Worm (Caenorhabditis elegans): ENCODE data around the gene tgn-38.

DNA sequence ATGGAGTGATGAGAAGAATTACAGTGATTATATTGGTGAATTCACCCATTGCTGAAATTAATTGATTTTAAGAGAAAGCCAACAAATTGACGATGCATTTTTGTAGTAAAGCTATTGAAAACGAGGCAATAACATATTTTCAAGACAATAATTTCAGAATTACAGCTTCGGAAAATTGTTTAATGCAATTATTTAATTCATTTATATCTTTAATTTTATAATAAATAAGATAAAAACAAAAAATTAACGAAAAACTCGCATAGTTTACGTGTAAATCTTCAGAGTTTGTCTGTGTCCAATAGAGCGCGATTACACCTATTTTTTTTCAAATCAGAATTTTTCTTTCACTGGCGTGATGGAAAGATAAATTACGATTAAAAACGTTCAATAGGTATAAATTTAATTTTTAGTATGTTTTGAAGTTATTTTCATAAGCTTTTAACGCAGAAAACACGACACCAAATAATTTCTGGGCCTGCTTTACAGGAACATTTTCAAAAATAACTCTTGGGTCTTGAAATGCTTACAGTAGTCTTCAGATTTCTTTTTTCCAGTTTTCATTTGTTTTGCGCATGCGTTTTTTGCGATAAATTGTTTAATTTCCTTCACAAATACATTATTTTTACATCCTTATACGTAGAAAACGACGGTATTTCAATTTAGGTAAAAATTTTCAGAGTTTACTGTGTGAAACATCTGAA lies 49.3 kb upstream of the tgn-38 start, which contains the start of gene tmed-1:
- no peak for TF ChIP-seq daf-12 (tag; optimal IDR thresholded peaks at IDR 0.05)
- no peak for TF ChIP-seq cey-2 (tag; optimal IDR thresholded peaks at IDR 0.05; ENCODE audit: borderline replicate concordance, insufficient read depth)
- no peak for TF ChIP-seq ztf-11 (tag; optimal IDR thresholded peaks at IDR 0.05)
- TF ChIP-seq vab-7 (GFP tag; IDR thresholded peaks at IDR 0.05), result no peak
- no peak for TF ChIP-seq pqm-1 (tag; optimal IDR thresholded peaks at IDR 0.05)
- TF ChIP-seq unc-39 (tag; optimal IDR thresholded peaks at IDR 0.05), result no peak
- TF ChIP-seq daf-16 (GFP tag; optimal IDR thresholded peaks at IDR 0.05), result no peak
- TF ChIP-seq daf-16 (tag; optimal IDR thresholded peaks at IDR 0.05), result no peak
- no peak for TF ChIP-seq fkh-10 (GFP tag; optimal IDR thresholded peaks at IDR 0.05)
- no peak for TF ChIP-seq nhr-6 (tag; optimal IDR thresholded peaks at IDR 0.05)
- TF ChIP-seq fos-1 (tag; optimal IDR thresholded peaks at IDR 0.05), result no peak
- TF ChIP-seq tag-97 (GFP tag; IDR thresholded peaks at IDR 0.05), result no peak
- TF ChIP-seq T26A8.4 (GFP tag; IDR thresholded peaks at IDR 0.05), result no peak
- no peak for TF ChIP-seq aly-2 (tag; optimal IDR thresholded peaks at IDR 0.05)
